Worm (Caenorhabditis elegans): ENCODE results near the gene gpa-17.

DNA sequence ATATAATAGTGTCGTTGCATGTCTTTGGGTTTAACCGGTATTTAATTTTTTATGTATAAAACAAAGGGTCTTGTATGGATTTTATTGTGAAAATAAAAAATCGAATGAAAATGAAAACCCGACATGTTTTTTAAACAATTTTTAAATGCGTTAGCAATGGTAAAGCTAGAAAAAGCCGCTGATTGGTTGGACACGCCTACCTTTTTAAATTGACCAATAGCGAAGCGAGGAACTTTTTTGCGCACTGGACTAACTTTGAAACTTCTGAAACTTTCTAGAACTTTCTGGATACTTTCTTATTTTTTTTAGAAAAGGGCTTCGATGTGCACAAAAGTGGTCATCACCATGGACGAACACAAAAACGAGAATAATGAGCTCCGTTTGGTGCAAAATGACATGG is 40.1 kb upstream of the gpa-17 start:
- TF ChIP-seq ces-1 (GFP tag; optimal IDR thresholded peaks at IDR 0.05) (no peak), unc-39 (tag; optimal IDR thresholded peaks at IDR 0.05) (no peak), sptf-1 (tag; optimal IDR thresholded peaks at IDR 0.05) (no peak), ztf-11 (tag; optimal IDR thresholded peaks at IDR 0.05) (no peak), snpc-4 (tag; optimal IDR thresholded peaks at IDR 0.05) (no peak)

Data from whole organism, mixed stage, embryonic.